Fruit fly (Drosophila melanogaster): ENCODE measurements around the gene CG1537.

The CG1537 gene

dm6 chrX:11108845-11109450 lies 46.0 kb upstream of the CG1537 start (continued):
- peak; percentile 19; the same call in 1 of the 2 replicates for TF ChIP-seq CG14014 (GFP tag; IDR thresholded peaks at IDR 0.05)
- 0 out of 3 replicates have a peak, but pooled peaks have one; percentile 7 for TF ChIP-seq ci (GFP tag; IDR thresholded peaks at IDR 0.05)
- TF ChIP-seq esg (GFP tag; conservative IDR thresholded peaks at IDR 0.05) = 0 out of 2 replicates have a peak, but pooled peaks have one; percentile 17
- peak; percentile 74; the same call in 2 of the 3 replicates for TF ChIP-seq CG34422 (GFP tag; IDR thresholded peaks at IDR 0.05)
- peak; percentile 80 for TF ChIP-seq dm (GFP tag; optimal IDR thresholded peaks at IDR 0.05)
- TF ChIP-seq luna (GFP tag; optimal IDR thresholded peaks at IDR 0.05) = no peak
- peak; percentile 15 for TF ChIP-seq CG17359 (tag; optimal IDR thresholded peaks at IDR 0.05)
- TF ChIP-seq CG18262 (tag; optimal IDR thresholded peaks at IDR 0.05) = no peak
- TF ChIP-seq CG3281 (GFP tag; optimal IDR thresholded peaks at IDR 0.05) = no peak
- no peak for TF ChIP-seq Taf1 (GFP tag; IDR thresholded peaks at IDR 0.05)
- no peak for TF ChIP-seq wor (GFP tag; IDR thresholded peaks at IDR 0.05)
- 0 out of 2 replicates have a peak, but pooled peaks have one; percentile 37 for TF ChIP-seq chm (GFP tag; IDR thresholded peaks at IDR 0.05)
- peak; percentile 25 for TF ChIP-seq CG13424 (tag; optimal IDR thresholded peaks at IDR 0.05)
- peak; percentile 59 for TF ChIP-seq pros (GFP tag; optimal IDR thresholded peaks at IDR 0.05)
- no peak for TF ChIP-seq fd96Cb (tag; optimal IDR thresholded peaks at IDR 0.05)
- peak; percentile 92 for TF ChIP-seq grau (tag; optimal IDR thresholded peaks at IDR 0.05)
- peak; percentile 22 for TF ChIP-seq ind (GFP tag; optimal IDR thresholded peaks at IDR 0.05)
- 0 out of 2 replicates have a peak, but pooled peaks have one; percentile 16 for TF ChIP-seq crol (GFP tag; IDR thresholded peaks at IDR 0.05)
- peak; percentile 29; the same call in 1 of the 2 replicates for TF ChIP-seq NFAT (GFP tag; IDR thresholded peaks at IDR 0.05)
- TF ChIP-seq BEAF-32 (GFP tag; optimal IDR thresholded peaks at IDR 0.05) = no peak
- TF ChIP-seq sd (tag; optimal IDR thresholded peaks at IDR 0.05) = peak; percentile 41
- peak; percentile 36; the same call in 1 of the 2 replicates for TF ChIP-seq vvl (GFP tag; IDR thresholded peaks at IDR 0.05)
- TF ChIP-seq Spps (tag; optimal IDR thresholded peaks at IDR 0.05) = no peak
- no peak for TF ChIP-seq Hr51 (GFP tag; optimal IDR thresholded peaks at IDR 0.05)
- TF ChIP-seq CG30403 (GFP tag; optimal IDR thresholded peaks at IDR 0.05) = peak; percentile 48
- TF ChIP-seq Gug (GFP tag; IDR thresholded peaks at IDR 0.05) = peak; percentile 12; the same call in 1 of the 4 replicates
- TF ChIP-seq maf-S (GFP tag; optimal IDR thresholded peaks at IDR 0.05) = no peak
- no peak for TF ChIP-seq prd (optimal IDR thresholded peaks at IDR 0.05)
- peak; percentile 36; the same call in 1 of the 3 replicates for TF ChIP-seq prd (GFP tag; IDR thresholded peaks at IDR 0.05)
- TF ChIP-seq CG12769 (tag; optimal IDR thresholded peaks at IDR 0.05) = no peak
- peak; percentile 7 for TF ChIP-seq Max (GFP tag; optimal IDR thresholded peaks at IDR 0.05)
- TF ChIP-seq ranshi (GFP tag; IDR thresholded peaks at IDR 0.05) = 0 out of 2 replicates have a peak, but pooled peaks have one; percentile 13
- TF ChIP-seq slbo (GFP tag; IDR thresholded peaks at IDR 0.05) = 0 out of 2 replicates have a peak, but pooled peaks have one; percentile 7
- TF ChIP-seq CG42726 (GFP tag; IDR thresholded peaks at IDR 0.05; ENCODE audit: partially characterized antibody) = 0 out of 2 replicates have a peak, but pooled peaks have one; percentile 36
- TF ChIP-seq CG15479 (GFP tag; optimal IDR thresholded peaks at IDR 0.05) = peak; percentile 82
- TF ChIP-seq CG3163 (GFP tag; optimal IDR thresholded peaks at IDR 0.05) = no peak
- peak; percentile 23 for TF ChIP-seq CG12391 (tag; optimal IDR thresholded peaks at IDR 0.05)
- TF ChIP-seq chif (GFP tag; optimal IDR thresholded peaks at IDR 0.05) = no peak
- no peak for TF ChIP-seq ap (GFP tag; IDR thresholded peaks at IDR 0.05)
- no peak for TF ChIP-seq CG31224 (GFP tag; IDR thresholded peaks at IDR 0.05)
- TF ChIP-seq Xbp1 (GFP tag; optimal IDR thresholded peaks at IDR 0.05) = peak; percentile 29
- peak; percentile 30 for TF ChIP-seq CG2120 (GFP tag; optimal IDR thresholded peaks at IDR 0.05)
- TF ChIP-seq CG8089 (GFP tag; optimal IDR thresholded peaks at IDR 0.05) = no peak
- no peak for TF ChIP-seq ssp (GFP tag; IDR thresholded peaks at IDR 0.05)
- TF ChIP-seq bsh (GFP tag; optimal IDR thresholded peaks at IDR 0.05) = peak in 1 of 2 experiments; percentile 31
- no peak for TF ChIP-seq gcm (GFP tag; optimal IDR thresholded peaks at IDR 0.05)
- TF ChIP-seq CG30431 (GFP tag; optimal IDR thresholded peaks at IDR 0.05) = no peak
- TF ChIP-seq CG14441 (GFP tag; IDR thresholded peaks at IDR 0.05) = peak; percentile 14; the same call in 1 of the 2 replicates
- no peak for TF ChIP-seq Lim3 (GFP tag; IDR thresholded peaks at IDR 0.05)
- no peak for TF ChIP-seq CG18764 (GFP tag; optimal IDR thresholded peaks at IDR 0.05)
